Worm (Caenorhabditis elegans) whole organism, early embryonic: ENCODE results near the gene srd-58.

ENCODE experiments used
- F13C5.2 ChIP-seq: sonication (generic microtip); optimal IDR thresholded peaks from 2 replicates; lab custom pipeline; 2017; ENCODE audit warnings: mild to moderate bottlenecking, missing genetic modification characterization, inconsistent platforms, missing compliant biosample characterization
- aly-1 ChIP-seq: sonication (generic microtip); optimal IDR thresholded peaks from 2 replicates; lab custom pipeline; 2016; ENCODE audit warnings: missing genetic modification characterization, missing compliant biosample characterization
- ama-1 ChIP-seq: fragments of 150-350 bp; optimal IDR thresholded peaks from 2 replicates; lab custom pipeline; 2014
- ceh-13 ChIP-seq: fragments of 200-800 bp; sonication (Bioruptor generic); optimal IDR thresholded peaks from 2 replicates; lab custom pipeline; 2018; ENCODE audit warnings: mild to moderate bottlenecking, missing genetic modification characterization, missing compliant biosample characterization
- ceh-36 ChIP-seq: sonication (generic microtip); optimal IDR thresholded peaks from 2 replicates; lab custom pipeline; 2016; ENCODE audit warnings: missing genetic modification characterization, inconsistent platforms, missing compliant biosample characterization
- flt-1 ChIP-seq: fragments of 200-800 bp; sonication (Bioruptor generic); IDR thresholded peaks from 2 replicates; pipeline ENCODE4 v1.3.6; 2022; ENCODE audit warnings: missing genetic modification characterization, missing compliant biosample characterization
- hmbx-1 ChIP-seq: sonication (generic microtip); optimal IDR thresholded peaks from 2 replicates; lab custom pipeline; 2016; ENCODE audit warnings: mild to moderate bottlenecking, missing genetic modification characterization, missing compliant biosample characterization
- hmg-4 ChIP-seq: fragments of 200-800 bp; sonication (Bioruptor generic); optimal IDR thresholded peaks from 2 replicates; lab custom pipeline; 2018; ENCODE audit warnings: mild to moderate bottlenecking, missing genetic modification characterization, missing compliant biosample characterization
- sea-1 ChIP-seq: fragments of 200-800 bp; sonication (Bioruptor generic); conservative IDR thresholded peaks from 2 replicates; pipeline ENCODE4 v1.3.6; 2022; ENCODE audit warnings: missing genetic modification characterization, missing compliant biosample characterization
- tbx-11 ChIP-seq: fragments of 200-800 bp; sonication (Bioruptor generic); IDR thresholded peaks from 2 replicates; pipeline ENCODE4 v1.3.6; 2022; ENCODE audit warnings: missing genetic modification characterization, missing compliant biosample characterization
- tbx-37 ChIP-seq: fragments of 200-800 bp; sonication (Bioruptor generic); conservative IDR thresholded peaks from 2 replicates; pipeline ENCODE4 v1.3.6; 2022; ENCODE audit warnings: missing genetic modification reagents, missing genetic modification characterization, missing compliant biosample characterization

- no peak for TF ChIP-seq ceh-13 (GFP tag; lab: Kevin White, UChicago)
- no peak for TF ChIP-seq ceh-36 (tag; lab: Kevin White, UChicago)
- TF ChIP-seq ama-1 (lab: Kevin White, UChicago), result no peak
- TF ChIP-seq tbx-11, result no peak
- no peak for TF ChIP-seq sea-1
- no peak for TF ChIP-seq hmbx-1 (tag; lab: Kevin White, UChicago)
- no peak for TF ChIP-seq F13C5.2 (tag; lab: Kevin White, UChicago)
- TF ChIP-seq flt-1 (GFP tag; lab: Robert Waterston, UW), result no peak
- no peak for TF ChIP-seq aly-1
- TF ChIP-seq hmg-4 (GFP tag; lab: Kevin White, UChicago), result no peak
- TF ChIP-seq tbx-37, result no peak
Observed at ce11 chrII:7203110-7203509, 1.7 kb downstream of the srd-58 start, which contains the start of gene srd-56.
